Worm (Caenorhabditis elegans): ENCODE results near the gene snb-5.

- TF ChIP-seq rpc-1 (optimal IDR thresholded peaks at IDR 0.05) (no peak), rpc-1 (tag; optimal IDR thresholded peaks at IDR 0.05) (no peak), efl-1 (GFP tag; optimal IDR thresholded peaks at IDR 0.05) (no peak), ztf-3 (GFP tag; optimal IDR thresholded peaks at IDR 0.05) (no peak)
These were observed 26.6 kb upstream of the snb-5 start, which contains the start of gene C50C3.12 for ce11 chrIII:8176265-8176664.
